Worm (Caenorhabditis elegans) whole organism, L4/young adult: ENCODE data around the gene F20D6.8.

Experiments
- W03F9.2 ChIP-seq: fragments of 150-350 bp; optimal IDR thresholded peaks from 2 replicates; lab custom pipeline; 2014; ENCODE audit warnings: missing biosample characterization, missing genetic modification characterization
- him-1 ChIP-seq: sonication (generic microtip); optimal IDR thresholded peaks from 2 replicates; lab custom pipeline; 2016; ENCODE audit warnings: missing genotype, missing genetic modification reagents, missing genetic modification characterization, missing compliant biosample characterization

DNA sequence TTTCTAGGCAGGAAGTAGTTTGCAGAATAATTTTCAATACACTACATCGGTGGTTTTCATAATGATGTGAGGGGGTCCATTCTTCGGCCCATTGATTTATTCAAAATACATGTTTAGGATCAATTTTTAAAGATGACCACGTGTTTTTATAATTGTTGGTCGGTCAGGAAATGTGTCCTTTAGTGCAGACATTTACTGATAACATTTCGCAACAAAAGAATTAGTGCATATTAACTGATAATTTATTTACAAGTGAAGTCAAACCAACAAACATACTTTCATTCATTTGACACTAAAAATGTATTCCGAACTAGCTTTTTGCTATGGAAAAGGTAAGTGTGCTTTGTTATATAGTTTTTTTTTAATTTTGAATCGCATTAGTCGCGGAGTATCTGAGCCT, 6.4 kb downstream of the F20D6.8 start, which contains the start of gene F20D6.5:
- TF ChIP-seq W03F9.2 (tag; lab: Kevin White, UChicago) (no peak), him-1 (tag; lab: Kevin White, UChicago) (no peak)
